Comparison of ENCODE assay signal across 1 fruit fly cellular context in genomic region chr3R:26462173-26462959, dm6.
A peak's percentile ranks its signal among the peaks of the same experiment; 100 is the strongest.
TF ChIP-seq lines count a peak whose summit lies in the region.

No protein-coding gene starts in this region.

TF ChIP-seq in whole organism, embryonic, 481 proteins besides CTCF, POLR2A, EP300 and RAD21 (continued from another document):
- TF ChIP-seq unc-4 (GFP tag; IDR thresholded peaks at IDR 0.05; lab: Robert Waterston, UW; ENCODE audit: partially characterized antibody) = 0 out of 2 replicates have a peak, but pooled peaks have one; percentile 10
- TF ChIP-seq Opbp (GFP tag; IDR thresholded peaks at IDR 0.05; lab: Robert Waterston, UW; ENCODE audit: partially characterized antibody) = no peak
- peak; percentile 8 for TF ChIP-seq sd (tag; optimal IDR thresholded peaks at IDR 0.05; lab: Kevin White, UChicago)
- no peak for TF ChIP-seq zfh2 (GFP tag; optimal IDR thresholded peaks at IDR 0.05; lab: Kevin White, UChicago)
- no peak for TF ChIP-seq pan (optimal IDR thresholded peaks at IDR 0.05; lab: Kevin White, UChicago)
- peak in 1 of 2 experiments; percentile 59 for TF ChIP-seq pan (GFP tag; optimal IDR thresholded peaks at IDR 0.05 in 1 of 2, IDR thresholded peaks at IDR 0.05 in 1 of 2)
- TF ChIP-seq CG9215 (GFP tag; IDR thresholded peaks at IDR 0.05; lab: Robert Waterston, UW) = no peak
- TF ChIP-seq CG11247 (GFP tag; IDR thresholded peaks at IDR 0.05; lab: Robert Waterston, UW) = 0 out of 2 replicates have a peak, but pooled peaks have one; percentile 30
- TF ChIP-seq luna (GFP tag; optimal IDR thresholded peaks at IDR 0.05; lab: Kevin White, UChicago) = no peak
- TF ChIP-seq Eip74EF (GFP tag; optimal IDR thresholded peaks at IDR 0.05; lab: Kevin White, UChicago) = peak in 1 of 2 experiments; percentile 4
- TF ChIP-seq Fer3 (tag; optimal IDR thresholded peaks at IDR 0.05; lab: Kevin White, UChicago) = peak; percentile 33
- TF ChIP-seq CG13123 (GFP tag; optimal IDR thresholded peaks at IDR 0.05; lab: Kevin White, UChicago) = no peak
- TF ChIP-seq az2 (GFP tag; optimal IDR thresholded peaks at IDR 0.05; lab: Kevin White, UChicago) = peak; percentile 12
- TF ChIP-seq CG12155 (GFP tag; optimal IDR thresholded peaks at IDR 0.05; lab: Kevin White, UChicago) = no peak
- peak; percentile 83 to 84 for TF ChIP-seq Trl (optimal IDR thresholded peaks at IDR 0.05; lab: Kevin White, UChicago)
- TF ChIP-seq Trl (GFP tag; optimal IDR thresholded peaks at IDR 0.05; lab: Kevin White, UChicago) = no peak
- no peak for TF ChIP-seq chn (GFP tag; optimal IDR thresholded peaks at IDR 0.05; lab: Kevin White, UChicago)
- peak in 1 of 2 experiments; percentile 29 for TF ChIP-seq Pdp1 (GFP tag; optimal IDR thresholded peaks at IDR 0.05; lab: Kevin White, UChicago)
- no peak for TF ChIP-seq prd (optimal IDR thresholded peaks at IDR 0.05; lab: Kevin White, UChicago)
- no peak for TF ChIP-seq prd (GFP tag; IDR thresholded peaks at IDR 0.05; lab: Robert Waterston, UW)
- no peak for TF ChIP-seq CG1024 (GFP tag; IDR thresholded peaks at IDR 0.05; lab: Robert Waterston, UW)
- TF ChIP-seq lola (GFP tag; optimal IDR thresholded peaks at IDR 0.05; lab: Kevin White, UChicago) = no peak
- peak; percentile 42 for TF ChIP-seq CG17359 (tag; optimal IDR thresholded peaks at IDR 0.05; lab: Kevin White, UChicago)
- TF ChIP-seq emc (GFP tag; optimal IDR thresholded peaks at IDR 0.05; lab: Kevin White, UChicago) = no peak
- TF ChIP-seq tx (GFP tag; optimal IDR thresholded peaks at IDR 0.05; lab: Kevin White, UChicago) = peak; percentile 13
- TF ChIP-seq CG13775 (GFP tag; optimal IDR thresholded peaks at IDR 0.05; lab: Kevin White, UChicago) = no peak
- peak; percentile 59 for TF ChIP-seq Drgx (GFP tag; IDR thresholded peaks at IDR 0.05; lab: Robert Waterston, UW)
- TF ChIP-seq chinmo (GFP tag; IDR thresholded peaks at IDR 0.05; lab: Robert Waterston, UW; ENCODE audit: partially characterized antibody) = peak; percentile 79; the same call in 2 of the 4 replicates
- no peak for TF ChIP-seq CG1233 (GFP tag; optimal IDR thresholded peaks at IDR 0.05; lab: Kevin White, UChicago)
- TF ChIP-seq CG34224 (GFP tag; IDR thresholded peaks at IDR 0.05; lab: Robert Waterston, UW; ENCODE audit: partially characterized antibody) = 0 out of 3 replicates have a peak, but pooled peaks have one; percentile 15
- TF ChIP-seq NC2β (GFP tag; optimal IDR thresholded peaks at IDR 0.05; lab: Kevin White, UChicago) = no peak
- TF ChIP-seq ci (GFP tag; IDR thresholded peaks at IDR 0.05; lab: Robert Waterston, UW) = peak; percentile 45; the same call in 1 of the 3 replicates
- TF ChIP-seq CG11398 (GFP tag; optimal IDR thresholded peaks at IDR 0.05; lab: Kevin White, UChicago) = no peak
- no peak for TF ChIP-seq Chrac-16 (GFP tag; optimal IDR thresholded peaks at IDR 0.05; lab: Kevin White, UChicago)
- peak; percentile 42 for TF ChIP-seq CG12659 (GFP tag; optimal IDR thresholded peaks at IDR 0.05; lab: Kevin White, UChicago)
- TF ChIP-seq CG15269 (tag; optimal IDR thresholded peaks at IDR 0.05; lab: Kevin White, UChicago) = peak; percentile 39
- peak; percentile 12 for TF ChIP-seq CG18599 (GFP tag; optimal IDR thresholded peaks at IDR 0.05; lab: Kevin White, UChicago)
- TF ChIP-seq sqz (GFP tag; optimal IDR thresholded peaks at IDR 0.05; lab: Kevin White, UChicago) = no peak
- TF ChIP-seq amos (GFP tag; IDR thresholded peaks at IDR 0.05; lab: Robert Waterston, UW; ENCODE audit: partially characterized antibody) = no peak
- TF ChIP-seq Scr (GFP tag; IDR thresholded peaks at IDR 0.05; lab: Robert Waterston, UW; ENCODE audit: partially characterized antibody) = no peak
- TF ChIP-seq grn (GFP tag; optimal IDR thresholded peaks at IDR 0.05; lab: Kevin White, UChicago) = no peak
- TF ChIP-seq CG6689 (GFP tag; IDR thresholded peaks at IDR 0.05; lab: Robert Waterston, UW) = 0 out of 2 replicates have a peak, but pooled peaks have one; percentile 26
- peak; percentile 72 for TF ChIP-seq abd-A (tag; optimal IDR thresholded peaks at IDR 0.05; lab: Kevin White, UChicago)
- TF ChIP-seq Atf6 (GFP tag; IDR thresholded peaks at IDR 0.05; lab: Robert Waterston, UW) = 0 out of 2 replicates have a peak, but pooled peaks have one; percentile 32
- peak; percentile 30 for TF ChIP-seq Hmr (GFP tag; optimal IDR thresholded peaks at IDR 0.05; lab: Kevin White, UChicago)
- peak; percentile 52; the same call in 2 of the 3 replicates for TF ChIP-seq dysf (GFP tag; IDR thresholded peaks at IDR 0.05; lab: Robert Waterston, UW)
- no peak for TF ChIP-seq nom (GFP tag; optimal IDR thresholded peaks at IDR 0.05; lab: Kevin White, UChicago)
- TF ChIP-seq CG12071 (GFP tag; optimal IDR thresholded peaks at IDR 0.05; lab: Kevin White, UChicago) = no peak
- TF ChIP-seq pfk (GFP tag; optimal IDR thresholded peaks at IDR 0.05; lab: Kevin White, UChicago) = no peak
- peak; percentile 35 for TF ChIP-seq HHEX (GFP tag; optimal IDR thresholded peaks at IDR 0.05; lab: Kevin White, UChicago)
- no peak for TF ChIP-seq CG12299 (tag; optimal IDR thresholded peaks at IDR 0.05; lab: Kevin White, UChicago)
- TF ChIP-seq H2.0 (GFP tag; IDR thresholded peaks at IDR 0.05; lab: Robert Waterston, UW) = no peak
- TF ChIP-seq jigr1 (GFP tag; IDR thresholded peaks at IDR 0.05; lab: Robert Waterston, UW) = no peak
- no peak for TF ChIP-seq CG5245 (GFP tag; optimal IDR thresholded peaks at IDR 0.05; lab: Kevin White, UChicago)
- no peak for TF ChIP-seq NfI (GFP tag; optimal IDR thresholded peaks at IDR 0.05; lab: Kevin White, UChicago)
- peak; percentile 22 for TF ChIP-seq CG30403 (GFP tag; optimal IDR thresholded peaks at IDR 0.05; lab: Kevin White, UChicago)
- peak; percentile 64; the same call in 1 of the 2 replicates for TF ChIP-seq CG32532 (GFP tag; IDR thresholded peaks at IDR 0.05; lab: Robert Waterston, UW)
- TF ChIP-seq gt (GFP tag; IDR thresholded peaks at IDR 0.05; lab: Robert Waterston, UW) = no peak
- no peak for TF ChIP-seq pnt (GFP tag; optimal IDR thresholded peaks at IDR 0.05; lab: Kevin White, UChicago)
- TF ChIP-seq fd96Cb (tag; optimal IDR thresholded peaks at IDR 0.05; lab: Kevin White, UChicago) = peak; percentile 32
- TF ChIP-seq CG11504 (tag; optimal IDR thresholded peaks at IDR 0.05; lab: Kevin White, UChicago) = peak; percentile 67
- no peak for TF ChIP-seq Optix (GFP tag; IDR thresholded peaks at IDR 0.05; lab: Robert Waterston, UW)
- peak; percentile 47 for TF ChIP-seq CG3281 (GFP tag; optimal IDR thresholded peaks at IDR 0.05; lab: Kevin White, UChicago)
- TF ChIP-seq Sox100B (GFP tag; optimal IDR thresholded peaks at IDR 0.05; lab: Kevin White, UChicago) = peak; percentile 40
- TF ChIP-seq CG10543 (GFP tag; optimal IDR thresholded peaks at IDR 0.05; lab: Kevin White, UChicago) = peak; percentile 26
- no peak for TF ChIP-seq Mrtf (GFP tag; IDR thresholded peaks at IDR 0.05; lab: Robert Waterston, UW)
- TF ChIP-seq CG5953 (GFP tag; IDR thresholded peaks at IDR 0.05; lab: Robert Waterston, UW) = no peak
- TF ChIP-seq HLH3B (GFP tag; IDR thresholded peaks at IDR 0.05; lab: Robert Waterston, UW) = peak; percentile 15; the same call in 1 of the 2 replicates
- no peak for TF ChIP-seq Rfx (GFP tag; IDR thresholded peaks at IDR 0.05; lab: Robert Waterston, UW)
- TF ChIP-seq Deaf1 (tag; optimal IDR thresholded peaks at IDR 0.05; lab: Kevin White, UChicago) = peak; percentile 17
- TF ChIP-seq Fer2 (tag; optimal IDR thresholded peaks at IDR 0.05; lab: Kevin White, UChicago) = no peak
- TF ChIP-seq MBD-R2 (GFP tag; IDR thresholded peaks at IDR 0.05; lab: Robert Waterston, UW) = no peak
- TF ChIP-seq HLH54F (GFP tag; optimal IDR thresholded peaks at IDR 0.05; lab: Kevin White, UChicago) = no peak
- peak; percentile 86 for TF ChIP-seq sr (GFP tag; IDR thresholded peaks at IDR 0.05; lab: Robert Waterston, UW)
- TF ChIP-seq CG4424 (GFP tag; optimal IDR thresholded peaks at IDR 0.05; lab: Kevin White, UChicago) = peak; percentile 8
- TF ChIP-seq CG18619 (GFP tag; optimal IDR thresholded peaks at IDR 0.05; lab: Kevin White, UChicago) = peak; percentile 4
- TF ChIP-seq Hr51 (GFP tag; optimal IDR thresholded peaks at IDR 0.05; lab: Kevin White, UChicago) = peak in 1 of 2 experiments; percentile 34
- no peak for TF ChIP-seq Med (GFP tag; lab: Kevin White, UChicago)
- peak; percentile 61 for TF ChIP-seq CG2678 (tag; optimal IDR thresholded peaks at IDR 0.05; lab: Kevin White, UChicago)
- TF ChIP-seq sc (optimal IDR thresholded peaks at IDR 0.05; lab: Kevin White, UChicago) = no peak
- no peak for TF ChIP-seq sc (GFP tag; optimal IDR thresholded peaks at IDR 0.05; lab: Kevin White, UChicago)
- 0 out of 2 replicates have a peak, but pooled peaks have one; percentile 24 for TF ChIP-seq Ptx1 (GFP tag; IDR thresholded peaks at IDR 0.05; lab: Robert Waterston, UW)
- peak; percentile 46 for TF ChIP-seq CG13894 (tag; optimal IDR thresholded peaks at IDR 0.05; lab: Kevin White, UChicago)
- TF ChIP-seq crol (GFP tag; IDR thresholded peaks at IDR 0.05; lab: Robert Waterston, UW) = peak; percentile 77
- peak; percentile 15 for TF ChIP-seq CG4820 (GFP tag; optimal IDR thresholded peaks at IDR 0.05; lab: Kevin White, UChicago)
- TF ChIP-seq gem (tag; optimal IDR thresholded peaks at IDR 0.05; lab: Kevin White, UChicago) = peak; percentile 62
- peak; percentile 53 for TF ChIP-seq Meics (GFP tag; optimal IDR thresholded peaks at IDR 0.05; lab: Kevin White, UChicago)
- no peak for TF ChIP-seq MESR4 (GFP tag; optimal IDR thresholded peaks at IDR 0.05; lab: Kevin White, UChicago)
- TF ChIP-seq CG9727 (GFP tag; optimal IDR thresholded peaks at IDR 0.05; lab: Kevin White, UChicago) = peak; percentile 11
- peak; percentile 55; the same call in 2 of the 3 replicates for TF ChIP-seq row (GFP tag; IDR thresholded peaks at IDR 0.05; lab: Robert Waterston, UW)
- TF ChIP-seq lab (GFP tag; optimal IDR thresholded peaks at IDR 0.05; lab: Kevin White, UChicago) = peak; percentile 39
- TF ChIP-seq CG1647 (GFP tag; optimal IDR thresholded peaks at IDR 0.05; lab: Kevin White, UChicago) = no peak
- TF ChIP-seq CG16863 (GFP tag; optimal IDR thresholded peaks at IDR 0.05; lab: Kevin White, UChicago) = no peak
- peak; percentile 51 for TF ChIP-seq CG14441 (GFP tag; IDR thresholded peaks at IDR 0.05; lab: Robert Waterston, UW)
- no peak for TF ChIP-seq kah (GFP tag; optimal IDR thresholded peaks at IDR 0.05; lab: Kevin White, UChicago)
- peak; percentile 43 for TF ChIP-seq CG7556 (GFP tag; optimal IDR thresholded peaks at IDR 0.05; lab: Kevin White, UChicago)
